Fruit fly (Drosophila melanogaster) whole organism, embryonic: Measurements from ENCODE around the gene CG11912.

Source experiments
- Atf-2 ChIP-seq: fragments of 200-800 bp; sonication (Bioruptor generic); optimal IDR thresholded peaks from 2 replicates; lab custom pipeline; 2016; ENCODE audit warnings: missing biosample characterization, missing genetic modification characterization
- CG10267 ChIP-seq: fragments of 200-800 bp; sonication (Bioruptor generic); optimal IDR thresholded peaks from 2 replicates; lab custom pipeline; 2018; ENCODE audit warnings: missing biosample characterization, mild to moderate bottlenecking, missing genetic modification characterization, moderate library complexity
- CG10366 ChIP-seq: fragments of 200-800 bp; sonication (Bioruptor generic); IDR thresholded peaks from 2 replicates; pipeline ENCODE4 v1.3.6; 2022; ENCODE audit warnings: missing biosample characterization, missing genetic modification characterization
- CG10979 ChIP-seq: fragments of 200-800 bp; sonication (Bioruptor generic); optimal IDR thresholded peaks from 2 replicates; lab custom pipeline; 2018; ENCODE audit warnings: missing biosample characterization, mild to moderate bottlenecking, missing genetic modification characterization, moderate library complexity
- CG11696 ChIP-seq: fragments of 200-800 bp; sonication (Bioruptor generic); IDR thresholded peaks from 2 replicates; pipeline ENCODE4 v1.3.6; 2022; ENCODE audit warnings: missing biosample characterization, missing genetic modification characterization
- CG12219 ChIP-seq: fragments of 200-800 bp; sonication (Bioruptor generic); optimal IDR thresholded peaks from 3 replicates; lab custom pipeline; 2018; ENCODE audit warnings: missing biosample characterization, mild to moderate bottlenecking, missing genetic modification characterization
- CG12299 ChIP-seq: fragments of 200-800 bp; sonication (Bioruptor generic); optimal IDR thresholded peaks from 2 replicates; lab custom pipeline; 2018; ENCODE audit warnings: missing biosample characterization, mild to moderate bottlenecking, missing genetic modification characterization
- CG12391 ChIP-seq: fragments of 200-800 bp; sonication (Bioruptor generic); optimal IDR thresholded peaks from 3 replicates; lab custom pipeline; 2018; ENCODE audit warnings: missing biosample characterization, mild to moderate bottlenecking, missing genetic modification characterization, moderate library complexity
- CG15269 ChIP-seq: fragments of 200-800 bp; sonication (Bioruptor generic); optimal IDR thresholded peaks from 2 replicates; lab custom pipeline; 2018; ENCODE audit warnings: missing biosample characterization, mild to moderate bottlenecking, missing genetic modification characterization, moderate library complexity
- CG1529 ChIP-seq: fragments of 200-800 bp; sonication (Bioruptor generic); optimal IDR thresholded peaks from 3 replicates; lab custom pipeline; 2018; ENCODE audit warnings: missing biosample characterization, missing genetic modification characterization
- CG18011 ChIP-seq: fragments of 200-800 bp; sonication (Bioruptor generic); optimal IDR thresholded peaks from 2 replicates; lab custom pipeline; 2017; ENCODE audit warnings: missing biosample characterization, missing genetic modification characterization, mild to moderate bottlenecking, moderate library complexity, missing genotype
- CG1832 ChIP-seq: fragments of 200-800 bp; sonication (Bioruptor generic); optimal IDR thresholded peaks from 2 replicates; lab custom pipeline; 2017; ENCODE audit warnings: missing biosample characterization, mild to moderate bottlenecking, missing genetic modification characterization, inconsistent platforms
- CG18476 ChIP-seq: fragments of 200-800 bp; sonication (Bioruptor generic); optimal IDR thresholded peaks from 2 replicates; lab custom pipeline; 2016; ENCODE audit warnings: missing biosample characterization, mild to moderate bottlenecking, missing genetic modification characterization
- CG2712 ChIP-seq: fragments of 200-800 bp; optimal IDR thresholded peaks from 3 replicates; lab custom pipeline; 2019; ENCODE audit warnings: missing biosample characterization, mild to moderate bottlenecking, missing genetic modification characterization, moderate library complexity
- CG2875 ChIP-seq: fragments of 200-800 bp; sonication (Bioruptor generic); optimal IDR thresholded peaks from 2 replicates; lab custom pipeline; 2017; ENCODE audit warnings: missing biosample characterization, mild to moderate bottlenecking, missing genetic modification characterization, missing genetic modification reagents
- CG31224 ChIP-seq: fragments of 200-800 bp; sonication (Bioruptor generic); IDR thresholded peaks from 2 replicates; pipeline ENCODE4 v1.3.6; 2022; ENCODE audit warnings: missing biosample characterization, missing genetic modification characterization
- CG3726 ChIP-seq: fragments of 200-800 bp; sonication (Bioruptor generic); IDR thresholded peaks from 3 replicates; pipeline ENCODE4, ENCODE4 v1.3.6; 2022; ENCODE audit warnings: missing biosample characterization, missing genetic modification characterization
- CG4360 ChIP-seq: fragments of 200-800 bp; sonication (Bioruptor generic); IDR thresholded peaks from 2 replicates; pipeline ENCODE4 v1.3.6; 2022; ENCODE audit warnings: missing biosample characterization, missing genetic modification characterization
- CG4404 ChIP-seq: fragments of 200-800 bp; sonication (Bioruptor generic); IDR thresholded peaks from 2 replicates; pipeline ENCODE4 v1.3.6; 2022; ENCODE audit warnings: missing biosample characterization, missing genetic modification characterization
- CG4424 ChIP-seq: fragments of 200-800 bp; sonication (Bioruptor generic); optimal IDR thresholded peaks from 3 replicates; lab custom pipeline; 2016; ENCODE audit warnings: missing biosample characterization, missing genetic modification characterization
- CG4854 ChIP-seq: fragments of 200-800 bp; sonication (Bioruptor generic); optimal IDR thresholded peaks from 2 replicates; lab custom pipeline; 2016; ENCODE audit warnings: missing biosample characterization, missing genetic modification characterization, inconsistent platforms
- CG5180 ChIP-seq: fragments of 200-800 bp; sonication (Bioruptor generic); optimal IDR thresholded peaks from 3 replicates; lab custom pipeline; 2017; ENCODE audit warnings: missing biosample characterization, missing genetic modification characterization, mild to moderate bottlenecking, moderate library complexity, missing genetic modification reagents
- CG7357 ChIP-seq: fragments of 200-800 bp; sonication (Bioruptor generic); IDR thresholded peaks from 3 replicates; pipeline ENCODE4 v1.3.6; 2022; ENCODE audit warnings: missing biosample characterization, missing genetic modification characterization
- CG8388 ChIP-seq: fragments of 200-800 bp; sonication (Bioruptor generic); optimal IDR thresholded peaks from 2 replicates; lab custom pipeline; 2019; ENCODE audit warnings: missing biosample characterization, mild to moderate bottlenecking, missing genetic modification characterization, moderate library complexity
- CG9215 ChIP-seq: fragments of 200-800 bp; sonication (Bioruptor generic); IDR thresholded peaks from 2 replicates; pipeline ENCODE4 v1.3.6; 2022; ENCODE audit warnings: missing biosample characterization, missing genetic modification characterization
- CG9609 ChIP-seq: fragments of 200-800 bp; sonication (Bioruptor generic); optimal IDR thresholded peaks from 3 replicates; lab custom pipeline; 2016; ENCODE audit warnings: missing biosample characterization, missing genetic modification characterization
- Camta ChIP-seq: fragments of 200-800 bp; sonication (Bioruptor generic); optimal IDR thresholded peaks from 2 replicates; lab custom pipeline; 2016; ENCODE audit warnings: missing biosample characterization, missing genetic modification characterization
- D19A ChIP-seq: fragments of 200-800 bp; optimal IDR thresholded peaks from 3 replicates; lab custom pipeline; 2019; ENCODE audit warnings: missing biosample characterization, mild to moderate bottlenecking, missing genetic modification characterization, moderate library complexity
- Dek ChIP-seq: fragments of 200-800 bp; sonication (Bioruptor generic); optimal IDR thresholded peaks from 3 replicates; lab custom pipeline; 2019; ENCODE audit warnings: missing biosample characterization, mild to moderate bottlenecking, missing genetic modification characterization, moderate library complexity
- GATAe ChIP-seq: fragments of 200-800 bp; sonication (Bioruptor generic); conservative IDR thresholded peaks from 2 replicates; pipeline ENCODE4 v1.3.6; 2022; ENCODE audit warnings: missing biosample characterization, missing genetic modification characterization
- Hr39 ChIP-seq: fragments of >200 bp; optimal IDR thresholded peaks from 2 replicates; lab custom pipeline; 2017
- Meics ChIP-seq: fragments of 200-800 bp; sonication (Bioruptor generic); optimal IDR thresholded peaks from 2 replicates; lab custom pipeline; 2017; ENCODE audit warnings: missing biosample characterization, mild to moderate bottlenecking, missing genetic modification characterization
- bcd ChIP-seq: fragments of 200-800 bp; sonication (Bioruptor generic); optimal IDR thresholded peaks from 2 replicates; lab custom pipeline; 2017; ENCODE audit warnings: missing biosample characterization, mild to moderate bottlenecking, missing genetic modification characterization
- cg ChIP-seq: fragments of 200-800 bp; sonication (Bioruptor generic); optimal IDR thresholded peaks from 3 replicates; lab custom pipeline; 2019; ENCODE audit warnings: missing biosample characterization, mild to moderate bottlenecking, missing genetic modification characterization, moderate library complexity
- crol ChIP-seq: fragments of 200-800 bp; sonication (Bioruptor generic); IDR thresholded peaks from 2 replicates; pipeline ENCODE4 v1.3.6; 2022; ENCODE audit warnings: missing biosample characterization, missing genetic modification characterization
- disco-r ChIP-seq: fragments of 200-800 bp; sonication (Bioruptor generic); optimal IDR thresholded peaks from 2 replicates; lab custom pipeline; 2016; ENCODE audit warnings: missing biosample characterization, missing genetic modification characterization
- fd96Cb ChIP-seq: fragments of 200-800 bp; sonication (Bioruptor generic); optimal IDR thresholded peaks from 2 replicates; lab custom pipeline; 2018; ENCODE audit warnings: missing biosample characterization, mild to moderate bottlenecking, missing genetic modification characterization, moderate library complexity
- fu2 ChIP-seq: fragments of 200-800 bp; sonication (Bioruptor generic); optimal IDR thresholded peaks from 2 replicates; lab custom pipeline; 2016; ENCODE audit warnings: missing biosample characterization, missing genetic modification characterization
- lov ChIP-seq, 2 experiments: fragments of 200-800 bp in 1 of 2; fragments of >200 bp in 1 of 2; sonication (Bioruptor generic) in 1 of 2; IDR thresholded peaks in 1 of 2; optimal IDR thresholded peaks in 1 of 2; 2 replicates in 1 of 2; 3 replicates in 1 of 2; pipeline versions ENCODE4 v1.3.6 to Lab custom; 2017 to 2022; ENCODE audit warnings: missing biosample characterization in 1 of 2, missing genetic modification characterization in 1 of 2
- nerfin-1 ChIP-seq: fragments of 200-800 bp; sonication (Bioruptor generic); optimal IDR thresholded peaks from 3 replicates; lab custom pipeline; 2019; ENCODE audit warnings: missing biosample characterization, mild to moderate bottlenecking, missing genetic modification characterization, moderate library complexity
- oc ChIP-seq: fragments of 200-800 bp; sonication (Bioruptor generic); optimal IDR thresholded peaks from 2 replicates; lab custom pipeline; 2018; ENCODE audit warnings: missing biosample characterization, mild to moderate bottlenecking, missing genetic modification characterization, moderate library complexity
- pfk ChIP-seq: fragments of 200-800 bp; sonication (Bioruptor generic); optimal IDR thresholded peaks from 2 replicates; lab custom pipeline; 2018; ENCODE audit warnings: missing biosample characterization, mild to moderate bottlenecking, missing genetic modification characterization, moderate library complexity
- shn ChIP-seq: fragments of 200-800 bp; sonication (Bioruptor generic); optimal IDR thresholded peaks from 3 replicates; lab custom pipeline; 2016; ENCODE audit warnings: missing biosample characterization, missing genetic modification characterization
- slou ChIP-seq: fragments of 200-800 bp; sonication (Bioruptor generic); optimal IDR thresholded peaks from 3 replicates; lab custom pipeline; 2016; ENCODE audit warnings: missing biosample characterization, missing genetic modification characterization
- stc ChIP-seq: fragments of 200-800 bp; sonication (Bioruptor generic); IDR thresholded peaks from 2 replicates; pipeline ENCODE4 v1.3.6; 2022; ENCODE audit warnings: missing biosample characterization, missing genetic modification characterization
- tin ChIP-seq: fragments of 200-800 bp; sonication (Bioruptor generic); optimal IDR thresholded peaks from 3 replicates; lab custom pipeline; 2016; ENCODE audit warnings: missing biosample characterization, missing genetic modification characterization
- tll ChIP-seq, 2 experiments: fragments of 200-800 bp in 1 of 2; fragments of >200 bp in 1 of 2; sonication (Bioruptor generic) in 1 of 2; optimal IDR thresholded peaks; 2 replicates each; lab custom pipeline; 2017 to 2019; ENCODE audit warnings: missing biosample characterization in 2 of 2, missing genetic modification characterization in 2 of 2, mild to moderate bottlenecking in 1 of 2, moderate library complexity in 1 of 2
- wdn ChIP-seq: fragments of 200-800 bp; sonication (Bioruptor generic); IDR thresholded peaks from 2 replicates; pipeline ENCODE4 v1.3.6; 2022; ENCODE audit warnings: missing biosample characterization, missing genetic modification characterization

Gene CG11912

dm6 chr2L:297480-298284 lies 21.4 kb downstream of the CG11912 start, which contains the start of gene Pi3K21B (continued):
- TF ChIP-seq fu2 (GFP tag; lab: Kevin White, UChicago) (peak; percentile 93), CG10366 (GFP tag; lab: Robert Waterston, UW) (peak; percentile 83), CG1529 (GFP tag; lab: Kevin White, UChicago) (peak; percentile 76), CG9609 (GFP tag; lab: Kevin White, UChicago) (peak; percentile 92), slou (peak; percentile 88), CG1832 (GFP tag; lab: Kevin White, UChicago) (no peak), Camta (peak; percentile 90), CG12299 (tag; lab: Kevin White, UChicago) (peak; percentile 79), CG8388 (GFP tag; lab: Kevin White, UChicago) (peak; percentile 80), crol (GFP tag; lab: Robert Waterston, UW) (no peak), cg (GFP tag; lab: Kevin White, UChicago) (peak; percentile 98), nerfin-1 (tag; lab: Kevin White, UChicago) (peak; percentile 82), tin (peak; percentile 94), CG4360 (GFP tag; lab: Robert Waterston, UW) (no peak), disco-r (GFP tag; lab: Kevin White, UChicago) (peak; percentile 57), CG3726 (GFP tag; lab: Robert Waterston, UW) (peak; percentile 75; the same call in 1 of the 3 replicates), CG4424 (GFP tag; lab: Kevin White, UChicago) (peak; percentile 89), tll (GFP tag; optimal IDR thresholded peaks at IDR 0.05; lab: Kevin White, UChicago) (no peak), CG18476 (GFP tag; lab: Kevin White, UChicago) (peak; percentile 79), CG31224 (GFP tag; lab: Robert Waterston, UW) (peak; percentile 67), CG10267 (tag; lab: Kevin White, UChicago) (peak; percentile 98), fd96Cb (tag; lab: Kevin White, UChicago) (peak; percentile 89), stc (GFP tag; lab: Robert Waterston, UW) (peak; percentile 66), CG5180 (GFP tag; lab: Kevin White, UChicago) (peak; percentile 69), bcd (GFP tag; lab: Kevin White, UChicago) (peak; percentile 91), CG2712 (tag; lab: Kevin White, UChicago) (peak; percentile 92), wdn (peak; percentile 83), Atf-2 (GFP tag; lab: Kevin White, UChicago) (peak; percentile 87), Meics (GFP tag; lab: Kevin White, UChicago) (peak; percentile 87), D19A (tag; lab: Kevin White, UChicago) (peak; percentile 78), CG18011 (GFP tag; lab: Kevin White, UChicago) (peak; percentile 80), GATAe (no peak), CG4404 (GFP tag; lab: Robert Waterston, UW) (peak; percentile 77), CG2875 (GFP tag; lab: Kevin White, UChicago) (peak; percentile 74), CG15269 (tag; lab: Kevin White, UChicago) (peak; percentile 93), CG11696 (GFP tag; lab: Robert Waterston, UW) (no peak), Dek (peak; percentile 91), CG12391 (tag; lab: Kevin White, UChicago) (peak; percentile 93), shn (GFP tag; lab: Kevin White, UChicago) (peak; percentile 93), CG7357 (GFP tag; lab: Robert Waterston, UW) (peak; percentile 70), Hr39 (no peak), CG10979 (tag; lab: Kevin White, UChicago) (peak; percentile 80), lov (optimal IDR thresholded peaks at IDR 0.05; lab: Kevin White, UChicago) (no peak), lov (GFP tag; IDR thresholded peaks at IDR 0.05; lab: Robert Waterston, UW) (0 out of 3 replicates have a peak, but pooled peaks have one; percentile 4), CG12219 (GFP tag; lab: Kevin White, UChicago) (peak; percentile 37), CG9215 (GFP tag; lab: Robert Waterston, UW) (peak; percentile 87), CG4854 (GFP tag; lab: Kevin White, UChicago) (peak; percentile 81), oc (tag; lab: Kevin White, UChicago) (no peak), pfk (GFP tag; lab: Kevin White, UChicago) (peak; percentile 55)
